Worm (Caenorhabditis elegans) whole organism, midembryonic: ENCODE data around the gene tsn-1.

ENCODE experiments used
- T22C8.4 ChIP-seq: fragments of 200-800 bp; sonication (Bioruptor generic); IDR thresholded peaks from 2 replicates; pipeline ENCODE4 v1.3.6; 2022; ENCODE audit warnings: missing genetic modification characterization, missing compliant biosample characterization
- flt-1 ChIP-seq: fragments of 200-800 bp; sonication (Bioruptor generic); IDR thresholded peaks from 2 replicates; pipeline ENCODE4 v1.3.6; 2022; ENCODE audit warnings: missing genetic modification characterization, missing compliant biosample characterization
- klf-2 ChIP-seq: fragments of 200-800 bp; sonication (Bioruptor generic); conservative IDR thresholded peaks from 2 replicates; pipeline ENCODE4 v1.3.6; 2022; ENCODE audit warnings: missing genetic modification reagents, missing genetic modification characterization, missing compliant biosample characterization
- ref-1 ChIP-seq: fragments of 200-800 bp; sonication (Bioruptor generic); conservative IDR thresholded peaks from 2 replicates; pipeline ENCODE4 v1.3.6; 2022; ENCODE audit warnings: missing genetic modification reagents, missing genetic modification characterization, missing compliant biosample characterization
- ztf-23 ChIP-seq: fragments of 200-800 bp; sonication (Bioruptor generic); IDR thresholded peaks from 2 replicates; pipeline ENCODE4 v1.3.6; 2022; ENCODE audit warnings: missing genetic modification reagents, missing genetic modification characterization, missing compliant biosample characterization
- ztf-29 ChIP-seq: fragments of 200-800 bp; sonication (Bioruptor generic); IDR thresholded peaks from 2 replicates; pipeline ENCODE4 v1.3.6; 2022; ENCODE audit warnings: missing genetic modification reagents, missing genetic modification characterization, missing compliant biosample characterization

DNA sequence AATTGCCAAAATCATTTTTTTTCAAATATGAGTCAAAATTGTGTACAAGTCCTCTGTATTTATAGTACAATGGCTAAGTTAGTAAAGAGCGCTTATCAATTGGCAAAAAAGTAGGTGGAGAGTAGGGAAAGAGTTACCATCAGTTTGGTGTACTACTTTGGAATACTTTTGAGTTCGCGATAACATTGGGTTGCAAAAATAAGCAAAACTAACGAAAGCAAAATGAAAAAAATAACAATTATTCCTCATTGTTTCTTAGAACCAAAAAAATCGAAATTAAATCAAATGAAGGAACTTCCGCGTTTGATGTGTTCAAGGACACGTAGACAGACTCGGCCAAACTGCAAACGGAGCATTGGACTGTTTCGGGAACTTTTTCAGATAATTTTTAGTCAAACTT is 50.1 kb downstream of the tsn-1 start, which contains the start of gene C27D9.2:
- TF ChIP-seq ref-1 (GFP tag; lab: Robert Waterston, UW) = no peak
- TF ChIP-seq flt-1 (GFP tag; lab: Robert Waterston, UW) = no peak
- no peak for TF ChIP-seq ztf-29 (GFP tag; lab: Robert Waterston, UW)
- TF ChIP-seq ztf-23 (GFP tag; lab: Robert Waterston, UW) = no peak
- TF ChIP-seq klf-2 (GFP tag; lab: Robert Waterston, UW) = no peak
- TF ChIP-seq T22C8.4 = no peak
